Fruit fly (Drosophila melanogaster) whole organism, embryonic: ENCODE measurements around the gene CG42324.

ENCODE experiments used
- Abd-B ChIP-seq: fragments of 200-800 bp; sonication (Bioruptor generic); optimal IDR thresholded peaks from 2 replicates; lab custom pipeline; 2018; ENCODE audit warnings: missing biosample characterization, mild to moderate bottlenecking, missing genetic modification characterization, moderate library complexity
- Asciz ChIP-seq: fragments of 200-800 bp; sonication (Bioruptor generic); optimal IDR thresholded peaks from 2 replicates; lab custom pipeline; 2017; ENCODE audit warnings: missing biosample characterization, mild to moderate bottlenecking, missing genetic modification characterization, missing genetic modification reagents
- Atf6 ChIP-seq: fragments of 200-800 bp; sonication (Bioruptor generic); IDR thresholded peaks from 2 replicates; pipeline ENCODE4 v1.3.6; 2022; ENCODE audit warnings: missing biosample characterization, missing genetic modification characterization
- CG10209 ChIP-seq: fragments of 200-800 bp; sonication (Bioruptor generic); optimal IDR thresholded peaks from 3 replicates; lab custom pipeline; 2017; ENCODE audit warnings: missing biosample characterization, mild to moderate bottlenecking, missing genetic modification characterization, missing genetic modification reagents
- CG1024 ChIP-seq: fragments of 200-800 bp; sonication (Bioruptor generic); IDR thresholded peaks from 2 replicates; pipeline ENCODE4 v1.3.6; 2022; ENCODE audit warnings: missing biosample characterization, missing genetic modification characterization
- CG12236 ChIP-seq: fragments of 200-800 bp; sonication (Bioruptor generic); optimal IDR thresholded peaks from 2 replicates; lab custom pipeline; 2016; ENCODE audit warnings: missing biosample characterization, missing genetic modification characterization
- CG12391 ChIP-seq: fragments of 200-800 bp; sonication (Bioruptor generic); optimal IDR thresholded peaks from 3 replicates; lab custom pipeline; 2018; ENCODE audit warnings: missing biosample characterization, mild to moderate bottlenecking, missing genetic modification characterization, moderate library complexity
- CG12659 ChIP-seq: fragments of 200-800 bp; sonication (Bioruptor generic); optimal IDR thresholded peaks from 3 replicates; lab custom pipeline; 2017; ENCODE audit warnings: mild to moderate bottlenecking, missing biosample characterization, missing genetic modification reagents, missing genetic modification characterization
- CG13424 ChIP-seq: fragments of 200-800 bp; sonication (Bioruptor generic); optimal IDR thresholded peaks from 2 replicates; lab custom pipeline; 2019; ENCODE audit warnings: missing biosample characterization, mild to moderate bottlenecking, missing genetic modification characterization, moderate library complexity
- CG14050 ChIP-seq: fragments of 200-800 bp; sonication (Bioruptor generic); IDR thresholded peaks from 3 replicates; pipeline ENCODE4 v1.3.6; 2022; ENCODE audit warnings: missing biosample characterization, missing genetic modification characterization
- CG15269 ChIP-seq: fragments of 200-800 bp; sonication (Bioruptor generic); optimal IDR thresholded peaks from 2 replicates; lab custom pipeline; 2018; ENCODE audit warnings: missing biosample characterization, mild to moderate bottlenecking, missing genetic modification characterization, moderate library complexity
- CG18619 ChIP-seq: fragments of 200-800 bp; sonication (Bioruptor generic); optimal IDR thresholded peaks from 3 replicates; lab custom pipeline; 2017; ENCODE audit warnings: missing biosample characterization, mild to moderate bottlenecking, missing genetic modification characterization
- CG2889 ChIP-seq: fragments of 200-800 bp; sonication (Bioruptor generic); IDR thresholded peaks from 3 replicates; pipeline ENCODE4 v1.3.6; 2022; ENCODE audit warnings: missing biosample characterization, missing genetic modification characterization
- CG30403 ChIP-seq: fragments of 200-800 bp; sonication (Bioruptor generic); optimal IDR thresholded peaks from 3 replicates; lab custom pipeline; 2016; ENCODE audit warnings: missing biosample characterization, missing genetic modification characterization
- CG32772 ChIP-seq: fragments of 200-800 bp; sonication (Bioruptor generic); IDR thresholded peaks from 2 replicates; pipeline ENCODE4 v1.3.6; 2022; ENCODE audit warnings: missing biosample characterization, missing genetic modification characterization
- CG34376 ChIP-seq: fragments of 200-800 bp; sonication (Bioruptor generic); optimal IDR thresholded peaks from 2 replicates; lab custom pipeline; 2018; ENCODE audit warnings: missing biosample characterization, mild to moderate bottlenecking, missing genetic modification characterization
- CG3726 ChIP-seq: fragments of 200-800 bp; sonication (Bioruptor generic); IDR thresholded peaks from 3 replicates; pipeline ENCODE4, ENCODE4 v1.3.6; 2022; ENCODE audit warnings: missing biosample characterization, missing genetic modification characterization
- CG3847 ChIP-seq: fragments of 200-800 bp; sonication (Bioruptor generic); IDR thresholded peaks from 2 replicates; pipeline ENCODE4 v1.3.6; 2022; ENCODE audit warnings: missing biosample characterization, missing genetic modification characterization
- CG4730 ChIP-seq: fragments of 200-800 bp; sonication (Bioruptor generic); IDR thresholded peaks from 2 replicates; pipeline ENCODE4 v1.3.6; 2022; ENCODE audit warnings: missing biosample characterization, missing genetic modification characterization
- CG7786 ChIP-seq: fragments of 200-800 bp; sonication (Bioruptor generic); optimal IDR thresholded peaks from 2 replicates; lab custom pipeline; 2016; ENCODE audit warnings: missing biosample characterization, missing genetic modification characterization
- CG9817 ChIP-seq: fragments of 200-800 bp; sonication (Bioruptor generic); optimal IDR thresholded peaks from 2 replicates; lab custom pipeline; 2018; ENCODE audit warnings: missing biosample characterization, mild to moderate bottlenecking, missing genetic modification characterization, moderate library complexity
- Dp ChIP-seq: fragments of 200-800 bp; sonication (Bioruptor generic); optimal IDR thresholded peaks from 2 replicates; lab custom pipeline; 2018; ENCODE audit warnings: missing biosample characterization, mild to moderate bottlenecking, missing genetic modification characterization, moderate library complexity
- Fer3 ChIP-seq: fragments of 200-800 bp; sonication (Bioruptor generic); optimal IDR thresholded peaks from 2 replicates; lab custom pipeline; 2018; ENCODE audit warnings: missing biosample characterization, mild to moderate bottlenecking, missing genetic modification characterization, moderate library complexity
- HLHmδ ChIP-seq: fragments of 200-800 bp; sonication (Bioruptor generic); optimal IDR thresholded peaks from 2 replicates; lab custom pipeline; 2018; ENCODE audit warnings: missing biosample characterization, mild to moderate bottlenecking, missing genetic modification characterization, moderate library complexity
- Hand ChIP-seq: fragments of 200-800 bp; sonication (Bioruptor generic); optimal IDR thresholded peaks from 2 replicates; lab custom pipeline; 2017; ENCODE audit warnings: mild to moderate bottlenecking, missing biosample characterization, missing genetic modification reagents, missing genetic modification characterization
- Hsf ChIP-seq: fragments of 200-800 bp; sonication (Bioruptor generic); optimal IDR thresholded peaks from 3 replicates; lab custom pipeline; 2016; ENCODE audit warnings: missing biosample characterization, missing genetic modification characterization
- NfI ChIP-seq: fragments of 200-800 bp; sonication (Bioruptor generic); optimal IDR thresholded peaks from 3 replicates; lab custom pipeline; 2018; ENCODE audit warnings: missing biosample characterization, mild to moderate bottlenecking, missing genetic modification characterization, moderate library complexity
- Oli ChIP-seq: fragments of 200-800 bp; sonication (Bioruptor generic); optimal IDR thresholded peaks from 2 replicates; lab custom pipeline; 2018; ENCODE audit warnings: missing biosample characterization, mild to moderate bottlenecking, missing genetic modification characterization, moderate library complexity
- Optix ChIP-seq: fragments of 200-800 bp; sonication (Bioruptor generic); IDR thresholded peaks from 3 replicates; pipeline ENCODE4 v1.3.6; 2022; ENCODE audit warnings: missing biosample characterization, missing genetic modification characterization
- Pdp1 ChIP-seq, 2 experiments: fragments of 200-800 bp; sonication (Bioruptor generic); optimal IDR thresholded peaks; 3 replicates each; lab custom pipeline; 2016; ENCODE audit warnings: missing biosample characterization in 2 of 2, missing genetic modification characterization in 2 of 2, mild to moderate bottlenecking in 1 of 2, moderate library complexity in 1 of 2
- Ptx1 ChIP-seq: fragments of 200-800 bp; sonication (Bioruptor generic); IDR thresholded peaks from 2 replicates; pipeline ENCODE4 v1.3.6; 2022; ENCODE audit warnings: missing biosample characterization, missing genetic modification characterization
- Xbp1 ChIP-seq: fragments of 200-800 bp; sonication (Bioruptor generic); optimal IDR thresholded peaks from 3 replicates; lab custom pipeline; 2016; ENCODE audit warnings: missing biosample characterization, mild to moderate bottlenecking, missing genetic modification characterization
- Xrp1 ChIP-seq: fragments of 200-800 bp; sonication (Bioruptor generic); IDR thresholded peaks from 2 replicates; pipeline ENCODE4 v1.3.6; 2022; ENCODE audit warnings: missing biosample characterization, missing genetic modification characterization
- ash1 ChIP-seq: fragments of 200-800 bp; sonication (Bioruptor generic); optimal IDR thresholded peaks from 2 replicates; lab custom pipeline; 2018; ENCODE audit warnings: missing biosample characterization, mild to moderate bottlenecking, missing genetic modification characterization
- bcd ChIP-seq: fragments of 200-800 bp; sonication (Bioruptor generic); optimal IDR thresholded peaks from 2 replicates; lab custom pipeline; 2017; ENCODE audit warnings: missing biosample characterization, mild to moderate bottlenecking, missing genetic modification characterization
- chif ChIP-seq, 2 experiments: fragments of 200-800 bp; sonication (Bioruptor generic); optimal IDR thresholded peaks; 3 replicates each; lab custom pipeline; 2016; ENCODE audit warnings: missing biosample characterization in 2 of 2, missing genetic modification characterization in 2 of 2
- chinmo ChIP-seq: fragments of 200-800 bp; sonication (Bioruptor generic); IDR thresholded peaks from 4 replicates; pipeline ENCODE4 v1.3.6; 2022; ENCODE audit warnings: missing biosample characterization, missing genetic modification characterization; ENCODE audit not compliant: partially characterized antibody
- dpn ChIP-seq, 2 experiments: fragments of 200-800 bp; sonication (Bioruptor generic); optimal IDR thresholded peaks; 3 replicates each; lab custom pipeline; 2016; ENCODE audit warnings: missing biosample characterization in 2 of 2, missing genetic modification characterization in 2 of 2
- eyg ChIP-seq: fragments of 200-800 bp; sonication (Bioruptor generic); optimal IDR thresholded peaks from 3 replicates; lab custom pipeline; 2016; ENCODE audit warnings: missing biosample characterization, missing genetic modification characterization
- hkb ChIP-seq, 2 experiments: fragments of 200-800 bp in 1 of 2; fragments of >200 bp in 1 of 2; sonication (Bioruptor generic) in 1 of 2; IDR thresholded peaks in 1 of 2; optimal IDR thresholded peaks in 1 of 2; 2 replicates each; pipeline versions ENCODE4 v1.3.6 to Lab custom; 2017 to 2022; ENCODE audit warnings: missing biosample characterization in 1 of 2, missing genetic modification characterization in 1 of 2
- lbe ChIP-seq: fragments of 200-800 bp; sonication (Bioruptor generic); optimal IDR thresholded peaks from 2 replicates; lab custom pipeline; 2016; ENCODE audit warnings: missing biosample characterization, mild to moderate bottlenecking, missing genetic modification characterization
- lmd ChIP-seq: fragments of 200-800 bp; sonication (Bioruptor generic); IDR thresholded peaks from 2 replicates; pipeline ENCODE4 v1.3.6; 2022; ENCODE audit warnings: missing biosample characterization, missing genetic modification characterization
- mam ChIP-seq: fragments of 200-800 bp; sonication (Bioruptor generic); optimal IDR thresholded peaks from 3 replicates; lab custom pipeline; 2016; ENCODE audit warnings: missing biosample characterization, missing genetic modification characterization
- pita ChIP-seq: fragments of 200-800 bp; sonication (Bioruptor generic); optimal IDR thresholded peaks from 2 replicates; lab custom pipeline; 2017; ENCODE audit warnings: missing biosample characterization, mild to moderate bottlenecking, missing genetic modification characterization
- row ChIP-seq: fragments of 200-800 bp; sonication (Bioruptor generic); IDR thresholded peaks from 3 replicates; pipeline ENCODE4 v1.3.6; 2022; ENCODE audit warnings: missing biosample characterization, missing genetic modification characterization
- tio ChIP-seq: fragments of 200-800 bp; sonication (Bioruptor generic); optimal IDR thresholded peaks from 2 replicates; lab custom pipeline; 2017; ENCODE audit warnings: missing biosample characterization, missing genetic modification characterization, inconsistent platforms
- unpg ChIP-seq: fragments of 200-800 bp; sonication (Bioruptor generic); optimal IDR thresholded peaks from 3 replicates; lab custom pipeline; 2018; ENCODE audit warnings: missing biosample characterization, mild to moderate bottlenecking, missing genetic modification characterization, moderate library complexity
- wdn ChIP-seq: fragments of 200-800 bp; sonication (Bioruptor generic); IDR thresholded peaks from 2 replicates; pipeline ENCODE4 v1.3.6; 2022; ENCODE audit warnings: missing biosample characterization, missing genetic modification characterization
- zfh1 ChIP-seq: fragments of 200-800 bp; sonication (Bioruptor generic); IDR thresholded peaks from 3 replicates; pipeline ENCODE4 v1.3.6; 2022; ENCODE audit warnings: missing biosample characterization, missing genetic modification characterization

The CG42324 gene

DNA sequence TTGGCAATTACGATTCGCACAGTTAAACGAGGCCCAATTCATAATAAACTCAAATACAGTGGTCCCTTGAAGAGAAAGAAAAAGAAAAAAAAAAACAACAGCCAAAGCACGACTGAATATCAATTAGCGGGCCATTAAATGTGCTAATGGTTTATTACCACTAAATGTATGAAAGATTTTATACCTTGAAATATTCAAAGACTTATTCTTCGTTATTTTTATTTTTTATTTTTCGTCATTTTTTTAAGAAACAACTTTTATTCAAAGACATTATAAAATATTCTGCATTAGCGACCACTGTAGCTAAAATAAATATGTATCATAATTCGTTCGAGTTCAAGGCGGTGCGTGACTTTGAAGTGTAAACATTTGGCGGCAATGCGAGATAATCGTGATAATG, 72.0 kb downstream of the CG42324 start (continued):
- peak; percentile 9 for TF ChIP-seq Fer3 (tag; lab: Kevin White, UChicago)
- peak; percentile 25 for TF ChIP-seq tio (GFP tag; lab: Kevin White, UChicago)
- TF ChIP-seq chinmo (GFP tag; lab: Robert Waterston, UW) = no peak
- TF ChIP-seq CG9817 (tag; lab: Kevin White, UChicago) = peak; percentile 40
- TF ChIP-seq Hand = no peak
- no peak for TF ChIP-seq HLHmδ
- TF ChIP-seq bcd (GFP tag; lab: Kevin White, UChicago) = peak; percentile 17
- TF ChIP-seq Ptx1 (GFP tag; lab: Robert Waterston, UW) = peak; percentile 43; the same call in 1 of the 2 replicates
- TF ChIP-seq Oli (tag; lab: Kevin White, UChicago) = peak; percentile 45
- peak; percentile 25; the same call in 1 of the 2 replicates for TF ChIP-seq CG3847 (GFP tag; lab: Robert Waterston, UW)
- peak in 1 of 2 experiments; percentile 0 for TF ChIP-seq chif (GFP tag; optimal IDR thresholded peaks at IDR 0.05; lab: Kevin White, UChicago)
- peak; percentile 48; the same call in 1 of the 2 replicates for TF ChIP-seq lmd (GFP tag; lab: Robert Waterston, UW)
- TF ChIP-seq Pdp1 (GFP tag; optimal IDR thresholded peaks at IDR 0.05; lab: Kevin White, UChicago) = peak in 1 of 2 experiments; percentile 13
- TF ChIP-seq CG30403 (GFP tag; lab: Kevin White, UChicago) = peak; percentile 57
- TF ChIP-seq Xrp1 = no peak
- TF ChIP-seq CG12659 = peak; percentile 28
- peak; percentile 38; the same call in 1 of the 3 replicates for TF ChIP-seq CG2889 (GFP tag; lab: Robert Waterston, UW)
- peak; percentile 42 for TF ChIP-seq Xbp1 (GFP tag; lab: Kevin White, UChicago)
- TF ChIP-seq Dp (GFP tag; lab: Kevin White, UChicago) = no peak
- TF ChIP-seq row (GFP tag; lab: Robert Waterston, UW) = peak; percentile 33; the same call in 2 of the 3 replicates
- TF ChIP-seq CG13424 (tag; lab: Kevin White, UChicago) = peak; percentile 35
- TF ChIP-seq CG18619 (GFP tag; lab: Kevin White, UChicago) = peak; percentile 6
- TF ChIP-seq zfh1 (GFP tag; lab: Robert Waterston, UW) = no peak
- 0 out of 2 replicates have a peak, but pooled peaks have one; percentile 18 for TF ChIP-seq wdn (GFP tag; lab: Robert Waterston, UW)
- TF ChIP-seq Atf6 (GFP tag; lab: Robert Waterston, UW) = peak; percentile 29; the same call in 1 of the 2 replicates
- no peak for TF ChIP-seq CG3726
- TF ChIP-seq Abd-B = peak; percentile 13
- 0 out of 3 replicates have a peak, but pooled peaks have one; percentile 9 for TF ChIP-seq CG14050 (GFP tag; lab: Robert Waterston, UW)
- peak; percentile 49 for TF ChIP-seq CG12391 (tag; lab: Kevin White, UChicago)
- TF ChIP-seq unpg = peak; percentile 33
- no peak for TF ChIP-seq CG34376 (GFP tag; lab: Kevin White, UChicago)
- TF ChIP-seq eyg (GFP tag; lab: Kevin White, UChicago) = no peak
- peak in 1 of 2 experiments; percentile 49 for TF ChIP-seq dpn (GFP tag; optimal IDR thresholded peaks at IDR 0.05; lab: Kevin White, UChicago)
- TF ChIP-seq Asciz (GFP tag; lab: Kevin White, UChicago) = no peak
- no peak for TF ChIP-seq CG12236 (GFP tag; lab: Kevin White, UChicago)
- no peak for TF ChIP-seq CG1024 (GFP tag; lab: Robert Waterston, UW)
- no peak for TF ChIP-seq CG32772 (GFP tag; lab: Robert Waterston, UW)
- no peak for TF ChIP-seq ash1 (GFP tag; lab: Kevin White, UChicago)
- TF ChIP-seq NfI = peak; percentile 18
- TF ChIP-seq CG10209 (GFP tag; lab: Kevin White, UChicago) = peak; percentile 11
- peak; percentile 27 for TF ChIP-seq Hsf (GFP tag; lab: Kevin White, UChicago)
- no peak for TF ChIP-seq CG4730 (GFP tag; lab: Robert Waterston, UW)
- no peak for TF ChIP-seq hkb (optimal IDR thresholded peaks at IDR 0.05; lab: Kevin White, UChicago)
- 0 out of 2 replicates have a peak, but pooled peaks have one; percentile 26 for TF ChIP-seq hkb (GFP tag; IDR thresholded peaks at IDR 0.05; lab: Robert Waterston, UW)
- TF ChIP-seq lbe = no peak
- TF ChIP-seq pita (GFP tag; lab: Kevin White, UChicago) = no peak
- TF ChIP-seq Optix (GFP tag; lab: Robert Waterston, UW) = no peak
- peak; percentile 41 for TF ChIP-seq mam
- TF ChIP-seq CG7786 (GFP tag; lab: Kevin White, UChicago) = peak; percentile 24
- TF ChIP-seq CG15269 = peak; percentile 64
